Fruit fly (Drosophila melanogaster): ENCODE measurements around the gene LManI.

Gene LManI

dm6 chr2L:10472257-10472656 lies 15.2 kb upstream of the LManI start (continued):
- TF ChIP-seq CG8290 (GFP tag; optimal IDR thresholded peaks at IDR 0.05), result no peak
- TF ChIP-seq CG8290 (tag; optimal IDR thresholded peaks at IDR 0.05), result peak in 1 of 2 experiments; percentile 3
- TF ChIP-seq wek (GFP tag; optimal IDR thresholded peaks at IDR 0.05), result peak; percentile 36
- TF ChIP-seq sim (GFP tag; IDR thresholded peaks at IDR 0.05), result no peak
- peak; percentile 13 for TF ChIP-seq fd3F (GFP tag; optimal IDR thresholded peaks at IDR 0.05)
- peak in 1 of 2 experiments; percentile 14 for TF ChIP-seq Pdp1 (GFP tag; optimal IDR thresholded peaks at IDR 0.05)
- TF ChIP-seq CG32532 (GFP tag; IDR thresholded peaks at IDR 0.05), result no peak
- TF ChIP-seq hkb (optimal IDR thresholded peaks at IDR 0.05), result no peak
- no peak for TF ChIP-seq hkb (GFP tag; IDR thresholded peaks at IDR 0.05)

- TF ChIP-seq NfI (GFP tag; optimal IDR thresholded peaks at IDR 0.05) (no peak), CG2202 (tag; optimal IDR thresholded peaks at IDR 0.05) (no peak), danr (GFP tag; IDR thresholded peaks at IDR 0.05) (no peak), CG8281 (tag; optimal IDR thresholded peaks at IDR 0.05) (no peak), fd102C (GFP tag; optimal IDR thresholded peaks at IDR 0.05) (no peak), Jarid2 (GFP tag; optimal IDR thresholded peaks at IDR 0.05) (no peak), Neu2 (GFP tag; optimal IDR thresholded peaks at IDR 0.05; ENCODE audit: borderline replicate concordance) (no peak), phol (tag; optimal IDR thresholded peaks at IDR 0.05) (no peak), CG18599 (GFP tag; optimal IDR thresholded peaks at IDR 0.05) (no peak), sug (tag; optimal IDR thresholded peaks at IDR 0.05) (no peak), CHES-1-like (GFP tag; optimal IDR thresholded peaks at IDR 0.05) (no peak), Meics (GFP tag; optimal IDR thresholded peaks at IDR 0.05) (no peak), CG6765 (GFP tag; optimal IDR thresholded peaks at IDR 0.05) (no peak), chinmo (GFP tag; IDR thresholded peaks at IDR 0.05; ENCODE audit: partially characterized antibody) (0 out of 4 replicates have a peak, but pooled peaks have one; percentile 30), CG2199 (GFP tag; IDR thresholded peaks at IDR 0.05) (peak; percentile 98), CG8765 (GFP tag; IDR thresholded peaks at IDR 0.05) (no peak), CG16863 (GFP tag; optimal IDR thresholded peaks at IDR 0.05) (no peak), hbn (GFP tag; IDR thresholded peaks at IDR 0.05; ENCODE audit: partially characterized antibody) (no peak), tio (GFP tag; optimal IDR thresholded peaks at IDR 0.05) (no peak), CG11695 (GFP tag; IDR thresholded peaks at IDR 0.05) (no peak), BEAF-32 (GFP tag; optimal IDR thresholded peaks at IDR 0.05) (no peak), TFAM (GFP tag; optimal IDR thresholded peaks at IDR 0.05) (no peak), CG17328 (GFP tag; IDR thresholded peaks at IDR 0.05) (no peak), Fer1 (GFP tag; optimal IDR thresholded peaks at IDR 0.05) (no peak), schlank (tag; optimal IDR thresholded peaks at IDR 0.05) (no peak), zfh1 (GFP tag; IDR thresholded peaks at IDR 0.05) (no peak), Elba2 (GFP tag; optimal IDR thresholded peaks at IDR 0.05) (no peak), dati (GFP tag; IDR thresholded peaks at IDR 0.05) (no peak), Six4 (GFP tag; optimal IDR thresholded peaks at IDR 0.05) (no peak), CG17359 (tag; optimal IDR thresholded peaks at IDR 0.05) (no peak), CG10321 (GFP tag; IDR thresholded peaks at IDR 0.05) (no peak), Med (GFP tag) (peak; percentile 2), ap (GFP tag; IDR thresholded peaks at IDR 0.05) (no peak), CG8290 (GFP tag; optimal IDR thresholded peaks at IDR 0.05) (no peak), CG8290 (tag; optimal IDR thresholded peaks at IDR 0.05) (peak in 1 of 2 experiments; percentile 3), sob (GFP tag; IDR thresholded peaks at IDR 0.05) (no peak), stc (GFP tag; IDR thresholded peaks at IDR 0.05) (no peak), CG10274 (GFP tag; optimal IDR thresholded peaks at IDR 0.05) (no peak), CG5245 (GFP tag; optimal IDR thresholded peaks at IDR 0.05) (no peak), Ravus (GFP tag; IDR thresholded peaks at IDR 0.05) (no peak), CG8478 (optimal IDR thresholded peaks at IDR 0.05) (no peak), otp (GFP tag; IDR thresholded peaks at IDR 0.05) (no peak), en (GFP tag; optimal IDR thresholded peaks at IDR 0.05) (no peak), CG31365 (tag; optimal IDR thresholded peaks at IDR 0.05) (no peak)
These were observed 13.2 kb upstream of the LManI start for dm6 chr2L:10470211-10470610.

Data from whole organism, embryonic.